Worm (Caenorhabditis elegans) whole organism, L1 larva: ENCODE measurements around the gene F52B11.5.

Experiments
- C04F5.9 ChIP-seq: sonication (generic microtip); optimal IDR thresholded peaks from 2 replicates; lab custom pipeline; 2016; ENCODE audit warnings: missing genetic modification characterization, missing compliant biosample characterization
- C16A3.4 ChIP-seq: fragments of 150-350 bp; optimal IDR thresholded peaks from 2 replicates; lab custom pipeline; 2014; ENCODE audit warnings: missing biosample characterization, missing genetic modification characterization
- F16B12.6 ChIP-seq: fragments of 150-350 bp; optimal IDR thresholded peaks from 2 replicates; lab custom pipeline; 2014; ENCODE audit warnings: missing biosample characterization, missing genetic modification characterization
- aha-1 ChIP-seq: fragments of 150-350 bp; optimal IDR thresholded peaks from 2 replicates; lab custom pipeline; 2014; ENCODE audit warnings: missing biosample characterization, missing genetic modification characterization
- alr-1 ChIP-seq: fragments of 200-800 bp; sonication (Bioruptor generic); optimal IDR thresholded peaks from 2 replicates; lab custom pipeline; 2018; ENCODE audit warnings: borderline replicate concordance, mild to moderate bottlenecking, missing genetic modification characterization, missing compliant biosample characterization
- blmp-1 ChIP-seq: fragments of 150-350 bp; optimal IDR thresholded peaks from 2 replicates; lab custom pipeline; 2014; ENCODE audit warnings: missing biosample characterization, missing genetic modification characterization
- ceh-63 ChIP-seq: fragments of 200-800 bp; sonication (Bioruptor generic); optimal IDR thresholded peaks from 2 replicates; lab custom pipeline; 2018; ENCODE audit warnings: mild to moderate bottlenecking, missing genetic modification characterization, missing compliant biosample characterization
- ceh-8 ChIP-seq: fragments of 200-800 bp; sonication (Bioruptor generic); optimal IDR thresholded peaks from 2 replicates; lab custom pipeline; 2018; ENCODE audit warnings: mild to moderate bottlenecking, missing genetic modification characterization, moderate library complexity, missing compliant biosample characterization
- ceh-88 ChIP-seq: fragments of 200-800 bp; sonication (Bioruptor generic); IDR thresholded peaks from 2 replicates; pipeline ENCODE4 v1.3.6; 2022; ENCODE audit warnings: missing genetic modification characterization, missing compliant biosample characterization
- dpl-1 ChIP-seq, 3 experiments: fragments of 150-350 bp in 2 of 3; sonication (generic microtip) in 1 of 3; optimal IDR thresholded peaks; 2 replicates each; lab custom pipeline; 2014 to 2017; ENCODE audit warnings: missing biosample characterization in 3 of 3, missing genetic modification characterization in 3 of 3, missing genetic modification reagents in 3 of 3
- efl-1 ChIP-seq, 4 experiments: fragments of 150-350 bp; optimal IDR thresholded peaks in 3 of 4; peaks in 1 of 4; 1 replicate in 1 of 4; 2 replicates in 3 of 4; lab custom pipeline; 2014; ENCODE audit warnings: missing biosample characterization in 2 of 4, missing genetic modification characterization in 2 of 4, missing genetic modification reagents in 2 of 4
- efl-3 ChIP-seq: fragments of 200-800 bp; sonication (Bioruptor generic); optimal IDR thresholded peaks from 2 replicates; lab custom pipeline; 2018; ENCODE audit warnings: mild to moderate bottlenecking, missing genetic modification characterization, missing compliant biosample characterization
- egl-13 ChIP-seq: sonication (generic microtip); optimal IDR thresholded peaks from 2 replicates; lab custom pipeline; 2016; ENCODE audit warnings: missing genotype, missing genetic modification reagents, missing genetic modification characterization, missing compliant biosample characterization
- elt-2 ChIP-seq: sonication (generic microtip); optimal IDR thresholded peaks from 2 replicates; lab custom pipeline; 2016; ENCODE audit warnings: missing genetic modification characterization, mild to moderate bottlenecking, inconsistent platforms, missing compliant biosample characterization, missing genetic modification reagents
- elt-3 ChIP-seq, 6 experiments: fragments of 150-350 bp in 1 of 6; sonication (generic microtip); optimal IDR thresholded peaks; 2 replicates each; lab custom pipeline; 2017 to 2018; ENCODE audit warnings: missing biosample characterization in 6 of 6, missing genetic modification characterization in 6 of 6, inconsistent platforms in 1 of 6
- fkh-10 ChIP-seq: sonication (generic microtip); optimal IDR thresholded peaks from 2 replicates; lab custom pipeline; 2017; ENCODE audit warnings: missing biosample characterization, missing genetic modification reagents, missing genetic modification characterization
- fkh-8 ChIP-seq: sonication (generic microtip); optimal IDR thresholded peaks from 2 replicates; lab custom pipeline; 2016; ENCODE audit warnings: mild to moderate bottlenecking, missing genetic modification characterization, missing compliant biosample characterization
- fos-1 ChIP-seq: fragments of 150-350 bp; optimal IDR thresholded peaks from 2 replicates; lab custom pipeline; 2014; ENCODE audit warnings: missing biosample characterization, missing genetic modification characterization
- grh-1 ChIP-seq: fragments of 200-800 bp; sonication (Bioruptor generic); IDR thresholded peaks from 2 replicates; pipeline ENCODE4 v1.3.6; 2022; ENCODE audit warnings: missing genetic modification reagents, missing genetic modification characterization, missing compliant biosample characterization
- hpl-2 ChIP-seq: fragments of 150-350 bp; optimal IDR thresholded peaks from 2 replicates; lab custom pipeline; 2014; ENCODE audit warnings: missing biosample characterization, missing genetic modification reagents, missing genetic modification characterization
- irx-1 ChIP-seq: sonication (generic microtip); optimal IDR thresholded peaks from 2 replicates; lab custom pipeline; 2016; ENCODE audit warnings: missing genetic modification characterization, missing compliant biosample characterization
- isw-1 ChIP-seq: fragments of 200-800 bp; sonication (Bioruptor generic); IDR thresholded peaks from 2 replicates; pipeline ENCODE4 v1.3.6; 2022; ENCODE audit warnings: missing genetic modification characterization, missing compliant biosample characterization
- lin-13 ChIP-seq: fragments of 150-350 bp; optimal IDR thresholded peaks from 2 replicates; lab custom pipeline; 2014; ENCODE audit warnings: missing biosample characterization, missing genetic modification reagents, missing genetic modification characterization
- lin-15B ChIP-seq: fragments of 150-350 bp; sonication (generic microtip); optimal IDR thresholded peaks from 3 replicates; lab custom pipeline; 2014; ENCODE audit warnings: missing biosample characterization, missing genetic modification characterization
- lir-3 ChIP-seq: sonication (generic microtip); optimal IDR thresholded peaks from 2 replicates; lab custom pipeline; 2016; ENCODE audit warnings: mild to moderate bottlenecking, missing genetic modification characterization, moderate library complexity, missing compliant biosample characterization; ENCODE audit not compliant: poor library complexity
- lsy-2 ChIP-seq, 2 experiments: fragments of 150-350 bp; optimal IDR thresholded peaks; 2 replicates each; lab custom pipeline; 2014; ENCODE audit warnings: missing biosample characterization in 2 of 2, missing genetic modification characterization in 2 of 2
- mef-2 ChIP-seq: fragments of 150-350 bp; optimal IDR thresholded peaks from 2 replicates; lab custom pipeline; 2014; ENCODE audit warnings: missing biosample characterization, missing genetic modification characterization
- mep-1 ChIP-seq: fragments of 150-350 bp; optimal IDR thresholded peaks from 2 replicates; lab custom pipeline; 2014; ENCODE audit warnings: missing biosample characterization, missing genetic modification characterization
- nhr-11 ChIP-seq: fragments of 150-350 bp; optimal IDR thresholded peaks from 2 replicates; lab custom pipeline; 2014; ENCODE audit warnings: missing biosample characterization, missing genetic modification characterization
- nhr-20 ChIP-seq: sonication (generic microtip); optimal IDR thresholded peaks from 2 replicates; lab custom pipeline; 2016; ENCODE audit warnings: mild to moderate bottlenecking, missing genetic modification characterization, missing compliant biosample characterization
- nhr-28 ChIP-seq: fragments of 150-350 bp; optimal IDR thresholded peaks from 2 replicates; lab custom pipeline; 2014; ENCODE audit warnings: missing biosample characterization, missing genetic modification characterization
- nhr-47 ChIP-seq: sonication (generic microtip); optimal IDR thresholded peaks from 2 replicates; lab custom pipeline; 2016; ENCODE audit warnings: mild to moderate bottlenecking, missing genetic modification characterization, moderate library complexity, missing compliant biosample characterization
- nhr-71 ChIP-seq: sonication (generic microtip); optimal IDR thresholded peaks from 2 replicates; lab custom pipeline; 2016; ENCODE audit warnings: mild to moderate bottlenecking, missing genetic modification characterization, moderate library complexity, missing compliant biosample characterization
- nhr-76 ChIP-seq: sonication (generic microtip); optimal IDR thresholded peaks from 2 replicates; lab custom pipeline; 2017; ENCODE audit warnings: missing biosample characterization, missing genetic modification characterization
- nhr-77 ChIP-seq: fragments of 150-350 bp; optimal IDR thresholded peaks from 2 replicates; lab custom pipeline; 2014; ENCODE audit warnings: missing biosample characterization, missing genetic modification characterization
- nhr-85 ChIP-seq: sonication (generic microtip); peaks from one replicate; lab custom pipeline; 2016; ENCODE audit warnings: missing genetic modification characterization, inconsistent platforms, missing compliant biosample characterization
- pax-3 ChIP-seq: fragments of 200-800 bp; sonication (Bioruptor generic); optimal IDR thresholded peaks from 2 replicates; lab custom pipeline; 2018; ENCODE audit warnings: mild to moderate bottlenecking, missing genetic modification characterization, moderate library complexity, missing compliant biosample characterization
- skn-1 ChIP-seq: fragments of 150-350 bp; optimal IDR thresholded peaks from 2 replicates; lab custom pipeline; 2014; ENCODE audit warnings: missing biosample characterization, missing genetic modification characterization
- snpc-4 ChIP-seq: fragments of 150-350 bp; optimal IDR thresholded peaks from 2 replicates; lab custom pipeline; 2014; ENCODE audit warnings: missing biosample characterization, missing genetic modification characterization
- snu-23 ChIP-seq: sonication (generic microtip); optimal IDR thresholded peaks from 2 replicates; lab custom pipeline; 2016; ENCODE audit warnings: missing genetic modification characterization, missing compliant biosample characterization
- sptf-1 ChIP-seq: fragments of 150-350 bp; optimal IDR thresholded peaks from 2 replicates; lab custom pipeline; 2014; ENCODE audit warnings: missing biosample characterization, missing genetic modification characterization
- tlp-1 ChIP-seq: fragments of 150-350 bp; optimal IDR thresholded peaks from 2 replicates; lab custom pipeline; 2014; ENCODE audit warnings: missing biosample characterization, missing genetic modification characterization
- unc-130 ChIP-seq: fragments of 150-350 bp; optimal IDR thresholded peaks from 2 replicates; lab custom pipeline; 2017; ENCODE audit warnings: missing biosample characterization, missing genetic modification characterization, inconsistent platforms
- unc-30 ChIP-seq: sonication (generic microtip); optimal IDR thresholded peaks from 2 replicates; lab custom pipeline; 2017; ENCODE audit warnings: missing biosample characterization, missing genetic modification characterization
- unc-86 ChIP-seq: sonication (generic microtip); optimal IDR thresholded peaks from 2 replicates; lab custom pipeline; 2016; ENCODE audit warnings: missing genetic modification characterization, missing compliant biosample characterization
- vab-15 ChIP-seq: sonication (generic microtip); optimal IDR thresholded peaks from 2 replicates; lab custom pipeline; 2017; ENCODE audit warnings: missing genotype, mild to moderate bottlenecking, missing genetic modification characterization, missing compliant biosample characterization
- xbp-1 ChIP-seq: sonication (generic microtip); optimal IDR thresholded peaks from 2 replicates; lab custom pipeline; 2016; ENCODE audit warnings: missing genetic modification characterization, missing compliant biosample characterization
- zip-4 ChIP-seq: fragments of 200-800 bp; sonication (Bioruptor generic); optimal IDR thresholded peaks from 2 replicates; lab custom pipeline; 2018; ENCODE audit warnings: mild to moderate bottlenecking, missing genetic modification characterization, moderate library complexity, missing compliant biosample characterization
- ztf-11 ChIP-seq, 2 experiments: sonication (generic microtip); optimal IDR thresholded peaks; 2 replicates each; lab custom pipeline; 2016 to 2017; ENCODE audit warnings: missing genetic modification characterization in 2 of 2, missing biosample characterization in 1 of 2, missing compliant biosample characterization in 1 of 2

The F52B11.5 gene

ce11 chrIV:14070992-14071289 lies 32.1 kb downstream of the F52B11.5 start (continued):
- peak; percentile 38 for TF ChIP-seq irx-1
- TF ChIP-seq nhr-20 (tag; lab: Kevin White, UChicago): peak; percentile 83
- TF ChIP-seq efl-3: no peak
- no peak for TF ChIP-seq unc-30 (tag; lab: Kevin White, UChicago)
- no peak for TF ChIP-seq nhr-76 (tag; lab: Kevin White, UChicago)
- peak; percentile 85 for TF ChIP-seq isw-1 (GFP tag; lab: Robert Waterston, UW)
- TF ChIP-seq efl-1 (optimal IDR thresholded peaks at IDR 0.05; lab: Kevin White, UChicago): peak; percentile 90 to 97
- TF ChIP-seq efl-1 (GFP tag; optimal IDR thresholded peaks at IDR 0.05 in 1 of 2; lab: Kevin White, UChicago): peak; percentile 80 to 97
- TF ChIP-seq lin-13 (GFP tag; lab: Kevin White, UChicago): peak; percentile 95
- peak; percentile 89 for TF ChIP-seq nhr-47
- peak; percentile 75 for TF ChIP-seq grh-1
- TF ChIP-seq skn-1 (tag; lab: Kevin White, UChicago): peak; percentile 59
- no peak for TF ChIP-seq lir-3 (tag; lab: Kevin White, UChicago)
- TF ChIP-seq alr-1 (tag; lab: Kevin White, UChicago): no peak
- peak; percentile 44 for TF ChIP-seq nhr-11 (tag; lab: Kevin White, UChicago)
- peak; percentile 40 for TF ChIP-seq egl-13 (tag; lab: Kevin White, UChicago)
- TF ChIP-seq snu-23 (GFP tag; lab: Kevin White, UChicago): peak; percentile 93

ce11 chrIV:14070185-14070991 lies 32.6 kb downstream of the F52B11.5 start:
- TF ChIP-seq lin-15B (tag; lab: Kevin White, UChicago) (peak; percentile 29), unc-86 (tag; lab: Kevin White, UChicago) (no peak), sptf-1 (no peak), lir-3 (tag; lab: Kevin White, UChicago) (no peak), fkh-8 (tag; lab: Kevin White, UChicago) (no peak), irx-1 (no peak), mep-1 (tag; lab: Kevin White, UChicago) (peak; percentile 14), tlp-1 (tag; lab: Kevin White, UChicago) (no peak), ceh-63 (GFP tag; lab: Kevin White, UChicago) (no peak), F16B12.6 (tag; lab: Kevin White, UChicago) (no peak), fos-1 (tag; lab: Kevin White, UChicago) (no peak), elt-2 (tag; lab: Kevin White, UChicago) (no peak), hpl-2 (no peak), pax-3 (tag; lab: Kevin White, UChicago) (no peak), fkh-10 (GFP tag; lab: Kevin White, UChicago) (no peak), aha-1 (tag; lab: Kevin White, UChicago) (no peak), mef-2 (tag; lab: Kevin White, UChicago) (no peak), C16A3.4 (no peak), vab-15 (tag; lab: Kevin White, UChicago) (no peak), xbp-1 (tag; lab: Kevin White, UChicago) (peak; percentile 36), C04F5.9 (no peak), nhr-85 (tag; lab: Kevin White, UChicago) (no peak), lsy-2 (tag; optimal IDR thresholded peaks at IDR 0.05; lab: Kevin White, UChicago) (peak; percentile 19 to 34), efl-1 (optimal IDR thresholded peaks at IDR 0.05; lab: Kevin White, UChicago) (peak; percentile 78 to 86), efl-1 (GFP tag; optimal IDR thresholded peaks at IDR 0.05 in 1 of 2; lab: Kevin White, UChicago) (peak; percentile 83 to 96), blmp-1 (no peak), nhr-76 (tag; lab: Kevin White, UChicago) (no peak), egl-13 (tag; lab: Kevin White, UChicago) (no peak), lin-13 (GFP tag; lab: Kevin White, UChicago) (peak; percentile 31), nhr-11 (tag; lab: Kevin White, UChicago) (no peak), dpl-1 (GFP tag; optimal IDR thresholded peaks at IDR 0.05; lab: Kevin White, UChicago) (peak; percentile 54 to 82 (median 70)), alr-1 (tag; lab: Kevin White, UChicago) (no peak), zip-4 (GFP tag; lab: Kevin White, UChicago) (peak; percentile 30), nhr-28 (tag; lab: Kevin White, UChicago) (no peak), elt-3 (tag; optimal IDR thresholded peaks at IDR 0.05; lab: Kevin White, UChicago) (no peak), ceh-8 (GFP tag; lab: Kevin White, UChicago) (no peak), nhr-77 (tag; lab: Kevin White, UChicago) (no peak), nhr-71 (tag; lab: Kevin White, UChicago) (no peak), unc-130 (tag; lab: Kevin White, UChicago) (no peak), ceh-88 (no peak), ztf-11 (tag; optimal IDR thresholded peaks at IDR 0.05; lab: Kevin White, UChicago) (no peak), snpc-4 (no peak)
